Fruit fly (Drosophila melanogaster) whole organism, adult: ENCODE results near the gene CG9040.

ENCODE experiments used
- CG7045 ChIP-seq: fragments of 200-800 bp; sonication (Bioruptor generic); optimal IDR thresholded peaks from 2 replicates; lab custom pipeline; 2017; ENCODE audit warnings: missing biosample characterization, mild to moderate bottlenecking, missing genetic modification characterization
- cnc ChIP-seq, 2 experiments: fragments of >200 bp; optimal IDR thresholded peaks; 2 replicates each; lab custom pipeline; 2017
- pad ChIP-seq: fragments of 200-800 bp; sonication (Bioruptor generic); optimal IDR thresholded peaks from 3 replicates; lab custom pipeline; 2017; ENCODE audit warnings: missing biosample characterization, missing genetic modification characterization, mild to moderate bottlenecking, moderate library complexity, missing genetic modification reagents

DNA sequence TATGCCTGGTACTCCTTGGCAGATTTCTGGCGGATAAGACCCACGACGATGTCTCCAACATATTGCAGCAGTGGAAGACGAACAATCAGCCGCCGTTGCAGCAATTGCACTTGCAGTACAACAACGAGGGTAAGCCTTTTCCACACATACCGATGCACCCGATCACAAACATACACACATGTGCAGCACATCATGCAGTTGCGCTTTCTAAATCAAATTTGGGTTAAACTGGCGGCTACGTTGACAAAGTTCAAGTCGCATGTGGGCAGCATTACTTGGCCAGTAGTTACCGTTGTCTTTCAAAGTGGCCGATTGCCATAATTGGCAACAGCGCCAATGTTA, 22.2 kb upstream of the CG9040 start:
- TF ChIP-seq cnc (optimal IDR thresholded peaks at IDR 0.05; lab: Kevin White, UChicago) (no peak), pad (no peak), CG7045 (GFP tag; lab: Kevin White, UChicago) (no peak)
